Worm (Caenorhabditis elegans) whole organism, L4 larva: ENCODE results near the gene K12H6.6.

ENCODE experiments used
- F37D6.2 ChIP-seq: sonication (generic microtip); optimal IDR thresholded peaks from 2 replicates; lab custom pipeline; 2016; ENCODE audit warnings: mild to moderate bottlenecking, missing genetic modification characterization, missing compliant biosample characterization
- aly-2 ChIP-seq: sonication (generic microtip); optimal IDR thresholded peaks from 2 replicates; lab custom pipeline; 2018; ENCODE audit warnings: missing biosample characterization, missing genetic modification characterization
- lir-3 ChIP-seq: sonication (generic microtip); optimal IDR thresholded peaks from 2 replicates; lab custom pipeline; 2016; ENCODE audit warnings: mild to moderate bottlenecking, missing genetic modification characterization, missing compliant biosample characterization
- nhr-102 ChIP-seq: sonication (generic microtip); optimal IDR thresholded peaks from 2 replicates; lab custom pipeline; 2016; ENCODE audit warnings: mild to moderate bottlenecking, missing genetic modification characterization, moderate library complexity, missing compliant biosample characterization
- skn-1 ChIP-seq: fragments of 150-350 bp; optimal IDR thresholded peaks from 2 replicates; lab custom pipeline; 2014; ENCODE audit warnings: missing biosample characterization, missing genetic modification characterization
- unc-39 ChIP-seq: sonication (generic microtip); optimal IDR thresholded peaks from 2 replicates; lab custom pipeline; 2017; ENCODE audit warnings: missing biosample characterization, missing genetic modification characterization
- unc-62 ChIP-seq, 3 experiments: fragments of 150-350 bp in 1 of 3; sonication (generic microtip); optimal IDR thresholded peaks in 2 of 3; peaks in 1 of 3; 1 replicate in 1 of 3; 2 replicates in 2 of 3; lab custom pipeline; 2014 to 2017; ENCODE audit warnings: missing biosample characterization in 3 of 3, missing genetic modification characterization in 3 of 3, missing genetic modification reagents in 3 of 3, missing genotype in 1 of 3
- zfp-2 ChIP-seq: sonication (generic microtip); optimal IDR thresholded peaks from 2 replicates; lab custom pipeline; 2016; ENCODE audit warnings: mild to moderate bottlenecking, missing genetic modification characterization, missing compliant biosample characterization

ce11 chrII:2861385-2862099, 30.5 kb upstream of the K12H6.6 start:
- peak; percentile 0 for TF ChIP-seq nhr-102 (tag; lab: Kevin White, UChicago)
- TF ChIP-seq F37D6.2: no peak
- TF ChIP-seq zfp-2 (tag; lab: Kevin White, UChicago): no peak
- no peak for TF ChIP-seq unc-39
- no peak for TF ChIP-seq unc-62 (GFP tag; optimal IDR thresholded peaks at IDR 0.05 in 1 of 2; lab: Kevin White, UChicago)
- no peak for TF ChIP-seq unc-62 (tag; optimal IDR thresholded peaks at IDR 0.05; lab: Kevin White, UChicago)
- no peak for TF ChIP-seq lir-3 (tag; lab: Kevin White, UChicago)
- TF ChIP-seq skn-1 (tag; lab: Kevin White, UChicago): no peak
- no peak for TF ChIP-seq aly-2 (tag; lab: Kevin White, UChicago)
